Worm (Caenorhabditis elegans) whole organism, L1 larva: ENCODE data around the gene srg-41.

ENCODE experiments used
- aly-2 ChIP-seq: fragments of 150-350 bp; optimal IDR thresholded peaks from 2 replicates; lab custom pipeline; 2014; ENCODE audit warnings: missing biosample characterization, missing genetic modification characterization
- ama-1 ChIP-seq: fragments of 150-350 bp; optimal IDR thresholded peaks from 2 replicates; lab custom pipeline; 2014
- ceh-90 ChIP-seq: sonication (generic microtip); optimal IDR thresholded peaks from 2 replicates; lab custom pipeline; 2016; ENCODE audit warnings: missing genetic modification characterization, missing compliant biosample characterization
- dsc-1 ChIP-seq: sonication (generic microtip); optimal IDR thresholded peaks from 2 replicates; lab custom pipeline; 2016; ENCODE audit warnings: mild to moderate bottlenecking, missing genetic modification characterization, missing compliant biosample characterization
- ets-5 ChIP-seq: fragments of 200-800 bp; sonication (Bioruptor generic); IDR thresholded peaks from 2 replicates; pipeline ENCODE4 v1.3.6; 2022; ENCODE audit warnings: missing genetic modification characterization, missing compliant biosample characterization
- lin-39 ChIP-seq: fragments of 150-350 bp; optimal IDR thresholded peaks from 2 replicates; lab custom pipeline; 2014; ENCODE audit warnings: missing biosample characterization, missing genetic modification reagents, missing genetic modification characterization
- lsy-2 ChIP-seq, 2 experiments: fragments of 150-350 bp; optimal IDR thresholded peaks; 2 replicates each; lab custom pipeline; 2014; ENCODE audit warnings: missing biosample characterization in 2 of 2, missing genetic modification characterization in 2 of 2
- mdl-1 ChIP-seq, 2 experiments: fragments of 150-350 bp; optimal IDR thresholded peaks; 2 replicates each; lab custom pipeline; 2014 to 2017; ENCODE audit warnings: missing biosample characterization in 2 of 2, missing genetic modification characterization in 2 of 2, inconsistent platforms in 1 of 2
- nhr-11 ChIP-seq: fragments of 150-350 bp; optimal IDR thresholded peaks from 2 replicates; lab custom pipeline; 2014; ENCODE audit warnings: missing biosample characterization, missing genetic modification characterization
- nhr-12 ChIP-seq: sonication (generic microtip); optimal IDR thresholded peaks from 2 replicates; lab custom pipeline; 2017; ENCODE audit warnings: missing biosample characterization, missing genetic modification characterization
- snu-23 ChIP-seq: sonication (generic microtip); optimal IDR thresholded peaks from 2 replicates; lab custom pipeline; 2016; ENCODE audit warnings: missing genetic modification characterization, missing compliant biosample characterization
- vab-15 ChIP-seq: sonication (generic microtip); optimal IDR thresholded peaks from 2 replicates; lab custom pipeline; 2017; ENCODE audit warnings: missing genotype, mild to moderate bottlenecking, missing genetic modification characterization, missing compliant biosample characterization

- peak; percentile 73 for TF ChIP-seq snu-23 (GFP tag; lab: Kevin White, UChicago)
- TF ChIP-seq mdl-1 (tag; optimal IDR thresholded peaks at IDR 0.05; lab: Kevin White, UChicago) = peak in 1 of 2 experiments; percentile 64
- no peak for TF ChIP-seq aly-2 (tag; lab: Kevin White, UChicago)
- no peak for TF ChIP-seq nhr-11 (tag; lab: Kevin White, UChicago)
- TF ChIP-seq ets-5 (GFP tag; lab: Robert Waterston, UW) = no peak
- no peak for TF ChIP-seq vab-15
- TF ChIP-seq ama-1 = no peak
- TF ChIP-seq nhr-12 = no peak
- peak; percentile 62 for TF ChIP-seq lin-39 (tag; lab: Kevin White, UChicago)
- TF ChIP-seq lsy-2 (tag; optimal IDR thresholded peaks at IDR 0.05; lab: Kevin White, UChicago) = peak; percentile 58 to 60
- no peak for TF ChIP-seq ceh-90 (tag; lab: Kevin White, UChicago)
- peak; percentile 68 for TF ChIP-seq dsc-1 (tag; lab: Kevin White, UChicago)
Measured at ce11 chrV:11113041-11113574, 48.6 kb downstream of the srg-41 start, which contains the start of gene erfa-3.
